Worm (Caenorhabditis elegans) whole organism, L4 larva: ENCODE results near the gene fbxb-108.

Experiments
- F10B5.3 ChIP-seq: sonication (generic microtip); optimal IDR thresholded peaks from 2 replicates; lab custom pipeline; 2016; ENCODE audit warnings: mild to moderate bottlenecking, missing genetic modification characterization, missing compliant biosample characterization
- F26F4.8 ChIP-seq: fragments of 200-800 bp; sonication (Bioruptor generic); conservative IDR thresholded peaks from 2 replicates; pipeline ENCODE4 v1.3.6; 2022; ENCODE audit warnings: missing genetic modification characterization, missing compliant biosample characterization
- R02D3.7 ChIP-seq: fragments of 150-350 bp; sonication (generic microtip); optimal IDR thresholded peaks from 3 replicates; lab custom pipeline; 2014; ENCODE audit warnings: missing biosample characterization, missing genetic modification characterization
- Y105C5A.15 ChIP-seq: fragments of 200-800 bp; sonication (Bioruptor generic); IDR thresholded peaks from 2 replicates; pipeline ENCODE4 v1.3.6; 2022; ENCODE audit warnings: missing genetic modification characterization, missing compliant biosample characterization
- Y48G9A.11 ChIP-seq: fragments of 200-800 bp; sonication (Bioruptor generic); IDR thresholded peaks from 2 replicates; pipeline ENCODE4 v1.3.6; 2022; ENCODE audit warnings: missing genetic modification reagents, missing genetic modification characterization, missing compliant biosample characterization
- Y75B8A.6 ChIP-seq: fragments of 200-800 bp; sonication (Bioruptor generic); IDR thresholded peaks from 2 replicates; pipeline ENCODE4 v1.3.6; 2022; ENCODE audit warnings: missing genetic modification reagents, missing genetic modification characterization, missing compliant biosample characterization
- ZK546.5 ChIP-seq, 2 experiments: sonication (generic microtip); optimal IDR thresholded peaks; 2 replicates each; lab custom pipeline; 2017; ENCODE audit warnings: missing biosample characterization in 2 of 2, missing genetic modification characterization in 2 of 2
- aha-1 ChIP-seq: fragments of 150-350 bp; peaks from one replicate; lab custom pipeline; 2014; ENCODE audit warnings: missing biosample characterization, missing genetic modification characterization
- aly-2 ChIP-seq: sonication (generic microtip); optimal IDR thresholded peaks from 2 replicates; lab custom pipeline; 2018; ENCODE audit warnings: missing biosample characterization, missing genetic modification characterization
- ama-1 ChIP-seq: fragments of 150-350 bp; optimal IDR thresholded peaks from 2 replicates; lab custom pipeline; 2014; ENCODE audit warnings: inconsistent platforms, mixed read lengths
- attf-4 ChIP-seq: sonication (generic microtip); optimal IDR thresholded peaks from 3 replicates; lab custom pipeline; 2017; ENCODE audit warnings: missing biosample characterization, missing genetic modification characterization
- ceh-28 ChIP-seq: fragments of 150-350 bp; optimal IDR thresholded peaks from 2 replicates; lab custom pipeline; 2014; ENCODE audit warnings: missing biosample characterization, missing genetic modification reagents, missing genetic modification characterization
- ceh-62 ChIP-seq: sonication (generic microtip); optimal IDR thresholded peaks from 2 replicates; lab custom pipeline; 2017; ENCODE audit warnings: missing biosample characterization, missing genetic modification characterization
- ceh-82 ChIP-seq: sonication (generic microtip); optimal IDR thresholded peaks from 2 replicates; lab custom pipeline; 2017; ENCODE audit warnings: missing biosample characterization, missing genetic modification characterization
- daf-12 ChIP-seq: fragments of 150-350 bp; optimal IDR thresholded peaks from 2 replicates; lab custom pipeline; 2014; ENCODE audit warnings: missing biosample characterization, missing genetic modification reagents, missing genetic modification characterization
- daf-8 ChIP-seq: fragments of 200-800 bp; sonication (Bioruptor generic); IDR thresholded peaks from 2 replicates; pipeline ENCODE4 v1.3.6; 2022; ENCODE audit warnings: missing genetic modification characterization, missing compliant biosample characterization
- dpl-1 ChIP-seq: fragments of 150-350 bp; optimal IDR thresholded peaks from 2 replicates; lab custom pipeline; 2014; ENCODE audit warnings: missing biosample characterization, missing genetic modification reagents, missing genetic modification characterization
- egl-43 ChIP-seq: fragments of 200-800 bp; sonication (Bioruptor generic); IDR thresholded peaks from 2 replicates; pipeline ENCODE4 v1.3.6; 2022; ENCODE audit warnings: missing genetic modification reagents, missing genetic modification characterization, missing compliant biosample characterization
- hlh-11 ChIP-seq: fragments of 200-800 bp; sonication (Bioruptor generic); optimal IDR thresholded peaks from 2 replicates; lab custom pipeline; 2018; ENCODE audit warnings: mild to moderate bottlenecking, missing genetic modification characterization, missing compliant biosample characterization
- hmg-1.1 ChIP-seq: fragments of 200-800 bp; sonication (Bioruptor generic); IDR thresholded peaks from 2 replicates; pipeline ENCODE4 v1.3.6; 2022; ENCODE audit warnings: missing genetic modification reagents, missing genetic modification characterization, missing compliant biosample characterization
- lin-15B ChIP-seq: fragments of 150-350 bp; sonication (generic microtip); optimal IDR thresholded peaks from 3 replicates; lab custom pipeline; 2014; ENCODE audit warnings: missing biosample characterization, missing genetic modification characterization
- lin-38 ChIP-seq: fragments of 200-800 bp; sonication (Bioruptor generic); IDR thresholded peaks from 2 replicates; pipeline ENCODE4 v1.3.6; 2022; ENCODE audit warnings: missing genetic modification reagents, missing genetic modification characterization, missing compliant biosample characterization
- mep-1 ChIP-seq: fragments of 150-350 bp; sonication (generic microtip); optimal IDR thresholded peaks from 3 replicates; lab custom pipeline; 2014; ENCODE audit warnings: missing biosample characterization, missing genetic modification characterization
- mes-2 ChIP-seq: sonication (generic microtip); optimal IDR thresholded peaks from 2 replicates; lab custom pipeline; 2016; ENCODE audit warnings: missing genotype, mild to moderate bottlenecking, missing genetic modification characterization, missing compliant biosample characterization; ENCODE audit not compliant: poor library complexity, severe bottlenecking
- nhr-11 ChIP-seq: fragments of 150-350 bp; optimal IDR thresholded peaks from 2 replicates; lab custom pipeline; 2014; ENCODE audit warnings: missing biosample characterization, missing genetic modification characterization
- nhr-111 ChIP-seq: fragments of 200-800 bp; sonication (Bioruptor generic); optimal IDR thresholded peaks from 2 replicates; lab custom pipeline; 2018; ENCODE audit warnings: mild to moderate bottlenecking, missing genetic modification characterization, missing compliant biosample characterization
- nhr-237 ChIP-seq: sonication (generic microtip); optimal IDR thresholded peaks from 2 replicates; lab custom pipeline; 2017; ENCODE audit warnings: missing biosample characterization, missing genetic modification characterization
- nhr-28 ChIP-seq: fragments of 150-350 bp; optimal IDR thresholded peaks from 2 replicates; lab custom pipeline; 2014; ENCODE audit warnings: missing biosample characterization, missing genetic modification characterization
- nhr-42 ChIP-seq: fragments of 200-800 bp; sonication (Bioruptor generic); IDR thresholded peaks from 2 replicates; pipeline ENCODE4 v1.3.6; 2022; ENCODE audit warnings: missing genetic modification characterization, missing compliant biosample characterization
- nhr-48 ChIP-seq: sonication (generic microtip); optimal IDR thresholded peaks from 2 replicates; lab custom pipeline; 2016; ENCODE audit warnings: mild to moderate bottlenecking, missing genetic modification characterization, missing compliant biosample characterization
- nhr-6 ChIP-seq: fragments of 150-350 bp; optimal IDR thresholded peaks from 2 replicates; lab custom pipeline; 2014; ENCODE audit warnings: missing biosample characterization, missing genetic modification characterization
- php-3 ChIP-seq: fragments of 200-800 bp; sonication (Bioruptor generic); IDR thresholded peaks from 2 replicates; pipeline ENCODE4 v1.3.6; 2022; ENCODE audit warnings: missing genetic modification reagents, missing genetic modification characterization, missing compliant biosample characterization
- saeg-2 ChIP-seq: fragments of 200-800 bp; sonication (Bioruptor generic); IDR thresholded peaks from 2 replicates; pipeline ENCODE4 v1.3.6; 2022; ENCODE audit warnings: missing genetic modification reagents, missing genetic modification characterization, missing compliant biosample characterization
- sdz-12 ChIP-seq: fragments of 200-800 bp; sonication (Bioruptor generic); optimal IDR thresholded peaks from 2 replicates; lab custom pipeline; 2018; ENCODE audit warnings: mild to moderate bottlenecking, missing genetic modification characterization, missing compliant biosample characterization
- set-16 ChIP-seq: fragments of 200-800 bp; sonication (Bioruptor generic); IDR thresholded peaks from 2 replicates; pipeline ENCODE4 v1.3.6; 2022; ENCODE audit warnings: missing genetic modification reagents, missing genetic modification characterization, missing compliant biosample characterization
- tra-1 ChIP-seq: fragments of 200-800 bp; sonication (Bioruptor generic); IDR thresholded peaks from 2 replicates; pipeline ENCODE4 v1.3.6; 2022; ENCODE audit warnings: missing genetic modification reagents, missing genetic modification characterization, missing compliant biosample characterization
- unc-62 ChIP-seq, 3 experiments: fragments of 150-350 bp in 1 of 3; sonication (generic microtip); optimal IDR thresholded peaks in 2 of 3; peaks in 1 of 3; 1 replicate in 1 of 3; 2 replicates in 2 of 3; lab custom pipeline; 2014 to 2017; ENCODE audit warnings: missing biosample characterization in 3 of 3, missing genetic modification characterization in 3 of 3, missing genetic modification reagents in 3 of 3, missing genotype in 1 of 3
- zag-1 ChIP-seq: fragments of 150-350 bp; optimal IDR thresholded peaks from 2 replicates; lab custom pipeline; 2014; ENCODE audit warnings: missing biosample characterization, missing genetic modification characterization
- zfp-3 ChIP-seq: fragments of 200-800 bp; sonication (Bioruptor generic); conservative IDR thresholded peaks from 2 replicates; pipeline ENCODE4 v1.3.6; 2022; ENCODE audit warnings: missing genetic modification reagents, missing genetic modification characterization, missing compliant biosample characterization
- ztf-11 ChIP-seq: fragments of 150-350 bp; optimal IDR thresholded peaks from 2 replicates; lab custom pipeline; 2014; ENCODE audit warnings: missing biosample characterization, missing genetic modification characterization
- ztf-7 ChIP-seq: fragments of 150-350 bp; optimal IDR thresholded peaks from 2 replicates; lab custom pipeline; 2014; ENCODE audit warnings: missing biosample characterization, missing genetic modification characterization

fbxb-108 gene

DNA sequence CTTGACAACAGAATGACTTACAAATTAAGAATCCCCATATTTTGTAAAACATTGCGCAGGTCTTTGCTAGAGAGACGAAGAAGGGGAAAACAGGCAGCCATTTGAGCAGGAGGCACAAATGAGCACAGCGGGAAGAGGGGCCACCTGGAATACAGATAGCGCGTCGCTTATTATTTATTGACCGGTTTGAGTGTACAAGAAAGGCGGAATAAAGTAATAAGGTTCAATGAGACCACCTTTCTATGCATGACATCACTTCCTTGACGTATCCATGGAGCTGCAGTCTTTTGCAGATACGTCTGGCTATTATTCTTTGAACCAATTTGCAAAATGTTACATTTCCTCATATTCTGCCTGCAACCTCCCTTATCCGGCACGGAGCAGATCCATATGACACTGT lies 10.1 kb downstream of the fbxb-108 start, which contains the start of gene fbxb-111:
Gene fbxb-111, minus strand, starts transcription at position 101 of the 400 bp plus-strand sequence.
- TF ChIP-seq nhr-6 (tag; lab: Kevin White, UChicago) (no peak), nhr-48 (tag; lab: Kevin White, UChicago) (no peak), ztf-11 (no peak), nhr-237 (tag; lab: Kevin White, UChicago) (no peak), mes-2 (tag; lab: Kevin White, UChicago) (no peak), ceh-82 (tag; lab: Kevin White, UChicago) (no peak)

- TF ChIP-seq aly-2 (tag; lab: Kevin White, UChicago), result no peak
- TF ChIP-seq Y48G9A.11 (GFP tag; lab: Robert Waterston, UW), result no peak
- TF ChIP-seq nhr-111, result no peak
- TF ChIP-seq hlh-11, result no peak
- TF ChIP-seq F26F4.8, result no peak
- TF ChIP-seq Y105C5A.15 (GFP tag; lab: Robert Waterston, UW), result no peak
- TF ChIP-seq ztf-7 (tag; lab: Kevin White, UChicago), result no peak
- TF ChIP-seq nhr-6 (tag; lab: Kevin White, UChicago), result no peak
- no peak for TF ChIP-seq zfp-3
- no peak for TF ChIP-seq ztf-11
- no peak for TF ChIP-seq php-3 (GFP tag; lab: Robert Waterston, UW)
- TF ChIP-seq nhr-42 (GFP tag; lab: Robert Waterston, UW), result no peak
- no peak for TF ChIP-seq dpl-1 (GFP tag; lab: Kevin White, UChicago)
- no peak for TF ChIP-seq nhr-11 (tag; lab: Kevin White, UChicago)
Measured at ce11 chrII:2777846-2778245, 13.1 kb downstream of the fbxb-108 start, which contains the start of gene F08D12.4. TSS of gene F08D12.4 (plus strand) at chrII:2778146.

- TF ChIP-seq mep-1 (tag; lab: Kevin White, UChicago), result no peak
- TF ChIP-seq zag-1 (tag; lab: Kevin White, UChicago), result no peak
- no peak for TF ChIP-seq ZK546.5 (tag; optimal IDR thresholded peaks at IDR 0.05; lab: Kevin White, UChicago)
- TF ChIP-seq sdz-12, result no peak
Measured at ce11 chrII:2779253-2779652, 14.5 kb downstream of the fbxb-108 start, which contains the start of gene F08D12.3. TSS of gene F08D12.3 (plus strand) at chrII:2779553.

- peak in 1 of 2 experiments; percentile 56 for TF ChIP-seq unc-62 (GFP tag; optimal IDR thresholded peaks at IDR 0.05 in 1 of 2; lab: Kevin White, UChicago)
- TF ChIP-seq unc-62 (tag; optimal IDR thresholded peaks at IDR 0.05; lab: Kevin White, UChicago), result no peak
- no peak for TF ChIP-seq F10B5.3 (tag; lab: Kevin White, UChicago)
- TF ChIP-seq hmg-1.1 (GFP tag; lab: Robert Waterston, UW), result no peak
- no peak for TF ChIP-seq aha-1 (tag; lab: Kevin White, UChicago)
- peak; percentile 50; the same call in 1 of the 2 replicates for TF ChIP-seq set-16 (GFP tag; lab: Robert Waterston, UW)
- TF ChIP-seq zag-1 (tag; lab: Kevin White, UChicago), result no peak
- TF ChIP-seq saeg-2 (GFP tag; lab: Robert Waterston, UW), result no peak
Measured at ce11 chrII:2780804-2781203, 16.0 kb downstream of the fbxb-108 start.

DNA sequence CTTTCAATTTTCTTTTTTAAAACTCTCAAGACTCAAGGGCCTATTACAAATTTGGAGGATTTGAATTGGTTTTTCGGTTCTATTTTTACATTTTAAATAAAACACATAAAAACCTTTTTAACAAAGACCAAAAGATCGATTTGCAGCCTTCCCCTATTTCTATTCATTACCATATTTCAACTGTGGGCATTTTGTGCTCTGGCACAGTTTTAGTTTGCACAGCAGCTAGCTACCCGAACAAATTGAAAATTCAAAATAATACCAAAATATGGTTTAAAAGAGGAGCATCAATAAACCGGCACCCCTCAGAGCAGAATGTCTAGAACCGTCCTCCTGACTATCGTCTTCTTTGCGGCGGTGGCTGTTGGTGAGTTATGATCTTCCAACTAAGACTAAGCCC lies 16.6 kb downstream of the fbxb-108 start, which contains the start of gene F08D12.2:
Gene F08D12.2, plus strand, starts transcription at position 301 of the 400 bp plus-strand sequence.
- no peak for TF ChIP-seq lin-15B (tag; lab: Kevin White, UChicago)
- no peak for TF ChIP-seq egl-43 (GFP tag; lab: Robert Waterston, UW)
- no peak for TF ChIP-seq ama-1 (lab: Kevin White, UChicago)
- TF ChIP-seq nhr-111, result no peak
- no peak for TF ChIP-seq lin-38
- no peak for TF ChIP-seq daf-8 (GFP tag; lab: Robert Waterston, UW)
- no peak for TF ChIP-seq ceh-62 (tag; lab: Kevin White, UChicago)
- TF ChIP-seq zag-1 (tag; lab: Kevin White, UChicago), result no peak
- TF ChIP-seq aly-2 (tag; lab: Kevin White, UChicago), result no peak
- TF ChIP-seq Y75B8A.6 (GFP tag; lab: Robert Waterston, UW), result no peak
- TF ChIP-seq daf-12 (tag; lab: Kevin White, UChicago), result no peak
- TF ChIP-seq aha-1 (tag; lab: Kevin White, UChicago), result no peak
- TF ChIP-seq nhr-28 (tag; lab: Kevin White, UChicago), result no peak
- no peak for TF ChIP-seq R02D3.7
- no peak for TF ChIP-seq ceh-28 (tag; lab: Kevin White, UChicago)
- no peak for TF ChIP-seq F26F4.8
- no peak for TF ChIP-seq unc-62 (GFP tag; optimal IDR thresholded peaks at IDR 0.05 in 1 of 2; lab: Kevin White, UChicago)
- TF ChIP-seq unc-62 (tag; optimal IDR thresholded peaks at IDR 0.05; lab: Kevin White, UChicago), result no peak
- TF ChIP-seq tra-1 (GFP tag; lab: Robert Waterston, UW), result no peak
- TF ChIP-seq attf-4 (tag; lab: Kevin White, UChicago), result no peak
- TF ChIP-seq, all 104 proteins: peak for 0
